Fruit fly (Drosophila melanogaster) whole organism, embryonic: ENCODE results near the gene CG17637.

Experiments
- CG10959 ChIP-seq: fragments of 200-800 bp; sonication (Bioruptor generic); IDR thresholded peaks from 2 replicates; pipeline ENCODE4 v1.3.6; 2022; ENCODE audit warnings: missing biosample characterization, missing genetic modification characterization
- CG11093 ChIP-seq: fragments of 200-800 bp; sonication (Bioruptor generic); IDR thresholded peaks from 3 replicates; pipeline ENCODE4 v1.3.6; 2022; ENCODE audit warnings: missing biosample characterization, missing genetic modification characterization
- CG18011 ChIP-seq: fragments of 200-800 bp; sonication (Bioruptor generic); optimal IDR thresholded peaks from 2 replicates; lab custom pipeline; 2017; ENCODE audit warnings: missing biosample characterization, missing genetic modification characterization, mild to moderate bottlenecking, moderate library complexity, missing genotype
- Lpt ChIP-seq: fragments of >200 bp; optimal IDR thresholded peaks from 2 replicates; lab custom pipeline; 2018; ENCODE audit warnings: missing biosample characterization, missing genetic modification characterization
- en ChIP-seq: fragments of 200-800 bp; sonication (Bioruptor generic); optimal IDR thresholded peaks from 2 replicates; lab custom pipeline; 2016; ENCODE audit warnings: missing biosample characterization, missing genetic modification characterization
- otp ChIP-seq: fragments of 200-800 bp; sonication (Bioruptor generic); IDR thresholded peaks from 3 replicates; pipeline ENCODE4, ENCODE4 v1.3.6; 2022; ENCODE audit warnings: missing biosample characterization, missing genetic modification characterization
- pnt ChIP-seq: fragments of 200-800 bp; sonication (Bioruptor generic); optimal IDR thresholded peaks from 3 replicates; lab custom pipeline; 2016; ENCODE audit warnings: missing biosample characterization, missing genetic modification characterization

dm6 chr3L:20474197-20474788, 29.7 kb upstream of the CG17637 start, which contains the start of gene isoQC:
- no peak for TF ChIP-seq otp
- no peak for TF ChIP-seq pnt (GFP tag; lab: Kevin White, UChicago)
- no peak for TF ChIP-seq Lpt (GFP tag; lab: Kevin White, UChicago)
- no peak for TF ChIP-seq CG18011 (GFP tag; lab: Kevin White, UChicago)
- no peak for TF ChIP-seq en (GFP tag; lab: Kevin White, UChicago)
- no peak for TF ChIP-seq CG11093
- no peak for TF ChIP-seq CG10959 (GFP tag; lab: Robert Waterston, UW)
